Worm (Caenorhabditis elegans) whole organism, L4 larva: ENCODE measurements around the gene ajm-1.
"Not testable (repeated sequence)": the region's sequence is repeated elsewhere in the genome, so short reads cannot be mapped to it uniquely, and the experiment has no call there.

ENCODE experiments used
- F10B5.3 ChIP-seq: sonication (generic microtip); optimal IDR thresholded peaks from 2 replicates; lab custom pipeline; 2016; ENCODE audit warnings: mild to moderate bottlenecking, missing genetic modification characterization, missing compliant biosample characterization
- T26A8.4 ChIP-seq: fragments of 200-800 bp; sonication (Bioruptor generic); IDR thresholded peaks from 2 replicates; pipeline ENCODE4 v1.3.6; 2022; ENCODE audit warnings: missing genetic modification characterization, missing compliant biosample characterization
- ZK337.2 ChIP-seq: fragments of 200-800 bp; sonication (Bioruptor generic); IDR thresholded peaks from 2 replicates; pipeline ENCODE4 v1.3.6; 2022; ENCODE audit warnings: missing genetic modification reagents, missing genetic modification characterization, missing compliant biosample characterization
- ZK546.5 ChIP-seq, 2 experiments: sonication (generic microtip); optimal IDR thresholded peaks; 2 replicates each; lab custom pipeline; 2017; ENCODE audit warnings: missing biosample characterization in 2 of 2, missing genetic modification characterization in 2 of 2
- aha-1 ChIP-seq: fragments of 150-350 bp; peaks from one replicate; lab custom pipeline; 2014; ENCODE audit warnings: missing biosample characterization, missing genetic modification characterization
- aly-2 ChIP-seq: sonication (generic microtip); optimal IDR thresholded peaks from 2 replicates; lab custom pipeline; 2018; ENCODE audit warnings: missing biosample characterization, missing genetic modification characterization
- ceh-62 ChIP-seq: sonication (generic microtip); optimal IDR thresholded peaks from 2 replicates; lab custom pipeline; 2017; ENCODE audit warnings: missing biosample characterization, missing genetic modification characterization
- daf-16 ChIP-seq, 3 experiments: sonication (generic microtip); optimal IDR thresholded peaks; 2 replicates each; lab custom pipeline; 2016 to 2017; ENCODE audit warnings: missing genetic modification characterization in 3 of 3, missing genetic modification reagents in 3 of 3, mild to moderate bottlenecking in 2 of 3, missing compliant biosample characterization in 2 of 3, missing biosample characterization in 1 of 3, moderate library complexity in 1 of 3
- daf-19 ChIP-seq: fragments of 200-800 bp; sonication (Bioruptor generic); conservative IDR thresholded peaks from 2 replicates; pipeline ENCODE4 v1.3.6; 2022; ENCODE audit warnings: missing genetic modification characterization, missing compliant biosample characterization
- daf-8 ChIP-seq: fragments of 200-800 bp; sonication (Bioruptor generic); IDR thresholded peaks from 2 replicates; pipeline ENCODE4 v1.3.6; 2022; ENCODE audit warnings: missing genetic modification characterization, missing compliant biosample characterization
- dmd-6 ChIP-seq: fragments of 200-800 bp; sonication (Bioruptor generic); IDR thresholded peaks from 2 replicates; pipeline ENCODE4 v1.3.6; 2022; ENCODE audit warnings: missing genetic modification reagents, missing genetic modification characterization, missing compliant biosample characterization
- dpl-1 ChIP-seq: fragments of 150-350 bp; optimal IDR thresholded peaks from 2 replicates; lab custom pipeline; 2014; ENCODE audit warnings: missing biosample characterization, missing genetic modification reagents, missing genetic modification characterization
- dve-1 ChIP-seq: sonication (generic microtip); optimal IDR thresholded peaks from 2 replicates; lab custom pipeline; 2017; ENCODE audit warnings: antibody characterized with exemption, mild to moderate bottlenecking, missing genetic modification characterization, missing compliant biosample characterization; ENCODE audit not compliant: insufficient read depth
- fkh-10 ChIP-seq: fragments of 150-350 bp; optimal IDR thresholded peaks from 2 replicates; lab custom pipeline; 2014; ENCODE audit warnings: missing biosample characterization, missing genetic modification reagents, missing genetic modification characterization
- hif-1 ChIP-seq, 2 experiments: sonication (generic microtip); optimal IDR thresholded peaks; 2 replicates each; lab custom pipeline; 2016 to 2017; ENCODE audit warnings: missing compliant biosample characterization in 2 of 2, missing genetic modification characterization in 2 of 2, missing genetic modification reagents in 2 of 2, missing genotype in 2 of 2, mild to moderate bottlenecking in 1 of 2
- hlh-11 ChIP-seq: fragments of 200-800 bp; sonication (Bioruptor generic); optimal IDR thresholded peaks from 2 replicates; lab custom pipeline; 2018; ENCODE audit warnings: mild to moderate bottlenecking, missing genetic modification characterization, missing compliant biosample characterization
- hmg-1.1 ChIP-seq: fragments of 200-800 bp; sonication (Bioruptor generic); IDR thresholded peaks from 2 replicates; pipeline ENCODE4 v1.3.6; 2022; ENCODE audit warnings: missing genetic modification reagents, missing genetic modification characterization, missing compliant biosample characterization
- lim-7 ChIP-seq: fragments of 200-800 bp; sonication (Bioruptor generic); IDR thresholded peaks from 2 replicates; pipeline ENCODE4 v1.3.6; 2022; ENCODE audit warnings: missing genetic modification characterization, missing compliant biosample characterization
- madf-5 ChIP-seq, 2 experiments: fragments of 200-800 bp; sonication (Bioruptor generic); IDR thresholded peaks; 2 replicates each; pipeline ENCODE4 v1.3.6; 2022; ENCODE audit warnings: missing compliant biosample characterization in 2 of 2, missing genetic modification characterization in 2 of 2
- madf-9 ChIP-seq: fragments of 200-800 bp; sonication (Bioruptor generic); conservative IDR thresholded peaks from 2 replicates; pipeline ENCODE4 v1.3.6; 2022; ENCODE audit warnings: missing genetic modification reagents, missing genetic modification characterization, missing compliant biosample characterization
- mep-1 ChIP-seq: fragments of 150-350 bp; sonication (generic microtip); optimal IDR thresholded peaks from 3 replicates; lab custom pipeline; 2014; ENCODE audit warnings: missing biosample characterization, missing genetic modification characterization
- mes-2 ChIP-seq: sonication (generic microtip); optimal IDR thresholded peaks from 2 replicates; lab custom pipeline; 2016; ENCODE audit warnings: missing genotype, mild to moderate bottlenecking, missing genetic modification characterization, missing compliant biosample characterization; ENCODE audit not compliant: poor library complexity, severe bottlenecking
- mxl-3 ChIP-seq: fragments of 200-800 bp; sonication (Bioruptor generic); optimal IDR thresholded peaks from 2 replicates; lab custom pipeline; 2018; ENCODE audit warnings: mild to moderate bottlenecking, missing genetic modification characterization, missing compliant biosample characterization
- nhr-10 ChIP-seq: fragments of 150-350 bp; optimal IDR thresholded peaks from 2 replicates; lab custom pipeline; 2014; ENCODE audit warnings: missing biosample characterization, missing genetic modification characterization
- nhr-48 ChIP-seq: sonication (generic microtip); optimal IDR thresholded peaks from 2 replicates; lab custom pipeline; 2016; ENCODE audit warnings: mild to moderate bottlenecking, missing genetic modification characterization, missing compliant biosample characterization
- nhr-6 ChIP-seq: fragments of 150-350 bp; optimal IDR thresholded peaks from 2 replicates; lab custom pipeline; 2014; ENCODE audit warnings: missing biosample characterization, missing genetic modification characterization
- nhr-77 ChIP-seq: fragments of 150-350 bp; optimal IDR thresholded peaks from 2 replicates; lab custom pipeline; 2014; ENCODE audit warnings: missing biosample characterization, missing genetic modification characterization
- pha-4 ChIP-seq, 2 experiments: fragments of 150-350 bp in 1 of 2; fragments of 200-800 bp in 1 of 2; sonication (Bioruptor generic) in 1 of 2; IDR thresholded peaks in 1 of 2; optimal IDR thresholded peaks in 1 of 2; 2 replicates each; pipeline versions ENCODE4 v1.3.6 to Lab custom; 2014 to 2022; ENCODE audit warnings: missing genetic modification characterization in 2 of 2, missing genetic modification reagents in 2 of 2, missing biosample characterization in 1 of 2, missing compliant biosample characterization in 1 of 2
- rbr-2 ChIP-seq: sonication (generic microtip); optimal IDR thresholded peaks from 2 replicates; lab custom pipeline; 2016; ENCODE audit warnings: missing genotype, missing genetic modification characterization, missing compliant biosample characterization
- sdz-12 ChIP-seq: fragments of 200-800 bp; sonication (Bioruptor generic); optimal IDR thresholded peaks from 2 replicates; lab custom pipeline; 2018; ENCODE audit warnings: mild to moderate bottlenecking, missing genetic modification characterization, missing compliant biosample characterization
- set-16 ChIP-seq: fragments of 200-800 bp; sonication (Bioruptor generic); IDR thresholded peaks from 2 replicates; pipeline ENCODE4 v1.3.6; 2022; ENCODE audit warnings: missing genetic modification reagents, missing genetic modification characterization, missing compliant biosample characterization
- skn-1 ChIP-seq: fragments of 150-350 bp; optimal IDR thresholded peaks from 2 replicates; lab custom pipeline; 2014; ENCODE audit warnings: missing biosample characterization, missing genetic modification characterization
- tra-1 ChIP-seq: fragments of 200-800 bp; sonication (Bioruptor generic); IDR thresholded peaks from 2 replicates; pipeline ENCODE4 v1.3.6; 2022; ENCODE audit warnings: missing genetic modification reagents, missing genetic modification characterization, missing compliant biosample characterization
- unc-62 ChIP-seq, 3 experiments: fragments of 150-350 bp in 1 of 3; sonication (generic microtip); optimal IDR thresholded peaks in 2 of 3; peaks in 1 of 3; 1 replicate in 1 of 3; 2 replicates in 2 of 3; lab custom pipeline; 2014 to 2017; ENCODE audit warnings: missing biosample characterization in 3 of 3, missing genetic modification characterization in 3 of 3, missing genetic modification reagents in 3 of 3, missing genotype in 1 of 3
- zip-2 ChIP-seq: fragments of 150-350 bp; optimal IDR thresholded peaks from 2 replicates; lab custom pipeline; 2014; ENCODE audit warnings: missing biosample characterization, missing genetic modification characterization
- ztf-11 ChIP-seq: fragments of 150-350 bp; optimal IDR thresholded peaks from 2 replicates; lab custom pipeline; 2014; ENCODE audit warnings: missing biosample characterization, missing genetic modification characterization

ajm-1 gene

ce11 chrX:9113829-9114228, 31.1 kb downstream of the ajm-1 start, which contains the start of gene C25A11.2:
TSS of gene C25A11.2 (plus strand) at chrX:9114066.
- TF ChIP-seq mxl-3 (GFP tag; lab: Kevin White, UChicago): peak; percentile 23
- TF ChIP-seq zip-2: no peak
- TF ChIP-seq daf-8: no peak
- peak; percentile 88 for TF ChIP-seq mes-2 (tag; lab: Kevin White, UChicago)
- peak; percentile 38 for TF ChIP-seq dve-1 (tag; lab: Kevin White, UChicago)
- TF ChIP-seq nhr-10 (tag; lab: Kevin White, UChicago): no peak
- no peak for TF ChIP-seq lim-7
- TF ChIP-seq unc-62 (GFP tag; optimal IDR thresholded peaks at IDR 0.05 in 1 of 2; lab: Kevin White, UChicago): no peak
- TF ChIP-seq unc-62 (tag; optimal IDR thresholded peaks at IDR 0.05; lab: Kevin White, UChicago): no peak
- TF ChIP-seq hif-1 (tag; optimal IDR thresholded peaks at IDR 0.05; lab: Kevin White, UChicago): peak in 1 of 2 experiments; percentile 51
- no peak for TF ChIP-seq aly-2 (tag; lab: Kevin White, UChicago)
- no peak for TF ChIP-seq daf-16 (GFP tag; optimal IDR thresholded peaks at IDR 0.05; lab: Kevin White, UChicago)
- TF ChIP-seq daf-16 (tag; optimal IDR thresholded peaks at IDR 0.05; lab: Kevin White, UChicago): peak; percentile 42
- peak; percentile 21 for TF ChIP-seq F10B5.3
- peak; percentile 72 for TF ChIP-seq hmg-1.1 (GFP tag; lab: Robert Waterston, UW)
- peak; percentile 13 for TF ChIP-seq hlh-11 (tag; lab: Kevin White, UChicago)
- peak; percentile 58 for TF ChIP-seq aha-1 (tag; lab: Kevin White, UChicago)
- peak; percentile 45 for TF ChIP-seq mep-1 (tag; lab: Kevin White, UChicago)
- peak; percentile 64 for TF ChIP-seq nhr-6 (tag; lab: Kevin White, UChicago)
- peak; percentile 64 for TF ChIP-seq fkh-10 (GFP tag; lab: Kevin White, UChicago)
- 0 out of 2 replicates have a peak, but pooled peaks have one; percentile 13 for TF ChIP-seq pha-4 (GFP tag; IDR thresholded peaks at IDR 0.05; lab: Robert Waterston, UW)
- no peak for TF ChIP-seq pha-4 (tag; optimal IDR thresholded peaks at IDR 0.05; lab: Kevin White, UChicago)
- peak; percentile 53 for TF ChIP-seq set-16 (GFP tag; lab: Robert Waterston, UW)
- no peak for TF ChIP-seq madf-5 (GFP tag; IDR thresholded peaks at IDR 0.05; lab: Robert Waterston, UW)
- no peak for TF ChIP-seq ZK546.5 (tag; optimal IDR thresholded peaks at IDR 0.05; lab: Kevin White, UChicago)
- peak; percentile 64 for TF ChIP-seq dpl-1 (GFP tag; lab: Kevin White, UChicago)
- peak; percentile 42 for TF ChIP-seq rbr-2 (tag; lab: Kevin White, UChicago)
- TF ChIP-seq ztf-11 (tag; lab: Kevin White, UChicago): no peak
- TF ChIP-seq dmd-6 (GFP tag; lab: Robert Waterston, UW): peak; percentile 14; the same call in 1 of the 2 replicates

- TF ChIP-seq dpl-1 (GFP tag; lab: Kevin White, UChicago): no peak
- TF ChIP-seq T26A8.4 (GFP tag; lab: Robert Waterston, UW): no peak
- TF ChIP-seq tra-1 (GFP tag; lab: Robert Waterston, UW): no peak
- no peak for TF ChIP-seq dmd-6 (GFP tag; lab: Robert Waterston, UW)
- TF ChIP-seq skn-1 (tag; lab: Kevin White, UChicago): no peak
- no peak for TF ChIP-seq nhr-10 (tag; lab: Kevin White, UChicago)
- TF ChIP-seq madf-9 (GFP tag; lab: Robert Waterston, UW): no peak
- no peak for TF ChIP-seq nhr-48 (tag; lab: Kevin White, UChicago)
- TF ChIP-seq sdz-12 (GFP tag; lab: Kevin White, UChicago): no peak
- no peak for TF ChIP-seq daf-19 (GFP tag; lab: Robert Waterston, UW)
- no peak for TF ChIP-seq ceh-62 (tag; lab: Kevin White, UChicago)
- TF ChIP-seq ZK337.2 (GFP tag; lab: Robert Waterston, UW): no peak
- no peak for TF ChIP-seq nhr-77 (tag; lab: Kevin White, UChicago)
Observed at ce11 chrX:9117541-9117940, 34.8 kb downstream of the ajm-1 start.

ce11 chrX:9118741-9119140, 36.0 kb downstream of the ajm-1 start:
- TF ChIP-seq unc-62 (GFP tag; optimal IDR thresholded peaks at IDR 0.05 in 1 of 2; lab: Kevin White, UChicago) (peak in 1 of 2 experiments; percentile 39), set-16 (GFP tag; lab: Robert Waterston, UW) (peak; percentile 84)
- not testable (repeated sequence) for TF ChIP-seq unc-62 (tag; optimal IDR thresholded peaks at IDR 0.05; lab: Kevin White, UChicago)
- TF ChIP-seq, all 104 proteins: peak for 2; not testable (repeated sequence) for 102
